Fruit fly (Drosophila melanogaster) whole organism, wandering third instar larva: ENCODE results near the gene CG3655.

Experiments
- HLH106 ChIP-seq: fragments of 200-800 bp; optimal IDR thresholded peaks from 3 replicates; lab custom pipeline; 2019; ENCODE audit warnings: missing biosample characterization, mild to moderate bottlenecking, missing genetic modification characterization, moderate library complexity
- Myc ChIP-seq: fragments of >200 bp; optimal IDR thresholded peaks from 2 replicates; lab custom pipeline; 2017
- OdsH ChIP-seq: fragments of 200-800 bp; sonication (Bioruptor generic); optimal IDR thresholded peaks from 2 replicates; lab custom pipeline; 2016; ENCODE audit warnings: missing biosample characterization, mild to moderate bottlenecking, missing genetic modification characterization
- dsf ChIP-seq: sonication (Bioruptor generic); optimal IDR thresholded peaks from 2 replicates; lab custom pipeline; 2016; ENCODE audit warnings: missing biosample characterization, missing genetic modification characterization, borderline replicate concordance
- jim ChIP-seq: fragments of 175-275, 200-325 bp; sonication (Bioruptor generic); optimal IDR thresholded peaks from 2 replicates; lab custom pipeline; 2016; ENCODE audit warnings: missing biosample characterization, mild to moderate bottlenecking, missing genetic modification characterization
- pan ChIP-seq: fragments of >200 bp; optimal IDR thresholded peaks from 2 replicates; lab custom pipeline; 2017
- usp ChIP-seq: fragments of >200 bp; optimal IDR thresholded peaks from 2 replicates; lab custom pipeline; 2017; ENCODE audit warnings: missing biosample characterization, missing genetic modification characterization

- TF ChIP-seq Myc (lab: Kevin White, UChicago) (no peak), usp (GFP tag; lab: Kevin White, UChicago) (no peak), dsf (GFP tag; lab: Kevin White, UChicago) (no peak), HLH106 (no peak), OdsH (GFP tag; lab: Kevin White, UChicago) (no peak), pan (no peak), jim (GFP tag; lab: Kevin White, UChicago) (no peak)
Measured at dm6 chrX:1172756-1173422, 38.2 kb upstream of the CG3655 start.
